Worm (Caenorhabditis elegans): ENCODE results near the gene mod-1.

DNA sequence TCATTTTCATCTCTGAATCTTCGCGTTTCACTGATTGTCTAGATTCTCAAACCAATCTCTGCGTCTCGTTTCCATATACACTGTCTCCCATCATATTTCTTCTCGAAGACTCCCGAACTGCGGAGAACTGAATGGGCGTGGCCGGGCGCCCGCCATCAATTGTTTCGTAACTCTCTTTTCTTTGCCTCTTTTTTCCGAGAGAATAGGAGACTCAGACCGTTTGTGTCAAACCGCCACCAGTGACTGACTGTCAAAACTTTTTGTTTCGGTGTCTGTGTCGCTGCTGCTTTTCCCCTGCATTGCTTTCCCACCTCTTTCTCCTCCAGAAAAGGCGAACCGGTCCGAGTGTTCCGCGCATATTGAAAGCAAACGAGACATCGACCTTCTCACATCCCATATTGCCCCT lies 22.3 kb upstream of the mod-1 start, which contains the start of gene unc-23:
- TF ChIP-seq R02D3.7 (tag; optimal IDR thresholded peaks at IDR 0.05): no peak
- TF ChIP-seq ztf-11 (tag; optimal IDR thresholded peaks at IDR 0.05): no peak
